Worm (Caenorhabditis elegans): ENCODE data around the gene R148.8.

Gene R148.8

DNA sequence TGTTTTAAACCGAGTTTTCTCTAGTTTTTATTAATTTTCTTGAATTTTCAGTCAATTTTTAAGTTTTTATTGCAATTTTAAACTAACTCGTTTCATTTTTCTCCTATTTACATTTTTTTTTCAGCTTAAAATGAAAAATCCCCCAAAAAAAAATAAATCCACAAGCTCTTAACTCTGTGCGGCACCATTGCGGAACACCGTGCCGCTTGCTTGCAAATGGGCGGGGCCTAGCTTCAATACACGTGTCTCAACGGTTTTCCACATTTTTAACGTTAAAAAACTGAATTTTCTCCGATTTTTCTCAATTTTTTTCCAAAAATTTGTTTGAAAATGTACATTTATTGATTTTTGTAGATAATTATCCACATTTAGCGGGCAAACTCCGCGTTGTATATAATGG is 16.3 kb upstream of the R148.8 start, which contains the start of gene R148.3:
Gene R148.3 (plus strand): TSS at position 347 of the 400 bp plus-strand sequence.
- TF ChIP-seq nhr-47 (tag; optimal IDR thresholded peaks at IDR 0.05) (peak; percentile 59), snpc-4 (tag; optimal IDR thresholded peaks at IDR 0.05) (peak; percentile 10), elt-2 (tag; optimal IDR thresholded peaks at IDR 0.05) (no peak), tbx-2 (tag; optimal IDR thresholded peaks at IDR 0.05) (peak; percentile 48), xbp-1 (tag; optimal IDR thresholded peaks at IDR 0.05) (peak; percentile 90), ztf-4 (tag; optimal IDR thresholded peaks at IDR 0.05) (no peak), nhr-90 (tag; optimal IDR thresholded peaks at IDR 0.05; ENCODE audit: poor library complexity) (peak; percentile 49), fkh-8 (tag; optimal IDR thresholded peaks at IDR 0.05) (no peak), dpl-1 (GFP tag; optimal IDR thresholded peaks at IDR 0.05) (peak; percentile 3 to 61 (median 40)), unc-86 (tag; optimal IDR thresholded peaks at IDR 0.05) (peak; percentile 19), rnt-1 (tag; optimal IDR thresholded peaks at IDR 0.05) (peak; percentile 74), ceh-82 (tag; optimal IDR thresholded peaks at IDR 0.05) (peak; percentile 33 to 45 (median 34)), nhr-19 (GFP tag; conservative IDR thresholded peaks at IDR 0.05) (peak; percentile 37), blmp-1 (tag; optimal IDR thresholded peaks at IDR 0.05) (peak; percentile 42), mef-2 (tag; optimal IDR thresholded peaks at IDR 0.05) (no peak), C04F5.9 (tag; optimal IDR thresholded peaks at IDR 0.05) (no peak), mep-1 (tag; optimal IDR thresholded peaks at IDR 0.05) (peak; percentile 68), dsc-1 (tag; optimal IDR thresholded peaks at IDR 0.05) (peak; percentile 43), ets-5 (GFP tag; IDR thresholded peaks at IDR 0.05) (no peak), nhr-71 (tag; optimal IDR thresholded peaks at IDR 0.05) (peak; percentile 70), sup-37 (GFP tag; optimal IDR thresholded peaks at IDR 0.05) (no peak), snu-23 (GFP tag; optimal IDR thresholded peaks at IDR 0.05) (peak; percentile 67), zip-4 (GFP tag; optimal IDR thresholded peaks at IDR 0.05) (no peak), isw-1 (GFP tag; IDR thresholded peaks at IDR 0.05) (no peak), lin-15B (tag; optimal IDR thresholded peaks at IDR 0.05) (peak; percentile 30), F16B12.6 (tag; optimal IDR thresholded peaks at IDR 0.05) (peak; percentile 11), elt-3 (tag; optimal IDR thresholded peaks at IDR 0.05) (no peak), nhr-85 (tag) (peak; percentile 80), lin-39 (tag; optimal IDR thresholded peaks at IDR 0.05) (peak; percentile 6), ztf-11 (tag; optimal IDR thresholded peaks at IDR 0.05) (peak in 1 of 2 experiments; percentile 31), lin-35 (GFP tag; optimal IDR thresholded peaks at IDR 0.05) (peak; percentile 6 to 59), ama-1 (optimal IDR thresholded peaks at IDR 0.05) (no peak), C16A3.4 (tag; optimal IDR thresholded peaks at IDR 0.05) (peak; percentile 3), nhr-20 (tag; optimal IDR thresholded peaks at IDR 0.05) (peak; percentile 35), mdl-1 (tag; optimal IDR thresholded peaks at IDR 0.05) (peak in 1 of 2 experiments; percentile 61), lsy-2 (tag; optimal IDR thresholded peaks at IDR 0.05) (peak; percentile 49 to 69), unc-130 (tag; optimal IDR thresholded peaks at IDR 0.05) (peak; percentile 53), skn-1 (tag; optimal IDR thresholded peaks at IDR 0.05) (peak; percentile 36), lin-13 (GFP tag; optimal IDR thresholded peaks at IDR 0.05) (peak; percentile 26), efl-1 (optimal IDR thresholded peaks at IDR 0.05) (peak; percentile 36 to 50), efl-1 (GFP tag; optimal IDR thresholded peaks at IDR 0.05 in 1 of 2) (peak; percentile 41 to 94), nhr-77 (tag; optimal IDR thresholded peaks at IDR 0.05) (no peak), sptf-1 (tag; optimal IDR thresholded peaks at IDR 0.05) (no peak), swsn-7 (tag; optimal IDR thresholded peaks at IDR 0.05) (peak; percentile 63)

DNA sequence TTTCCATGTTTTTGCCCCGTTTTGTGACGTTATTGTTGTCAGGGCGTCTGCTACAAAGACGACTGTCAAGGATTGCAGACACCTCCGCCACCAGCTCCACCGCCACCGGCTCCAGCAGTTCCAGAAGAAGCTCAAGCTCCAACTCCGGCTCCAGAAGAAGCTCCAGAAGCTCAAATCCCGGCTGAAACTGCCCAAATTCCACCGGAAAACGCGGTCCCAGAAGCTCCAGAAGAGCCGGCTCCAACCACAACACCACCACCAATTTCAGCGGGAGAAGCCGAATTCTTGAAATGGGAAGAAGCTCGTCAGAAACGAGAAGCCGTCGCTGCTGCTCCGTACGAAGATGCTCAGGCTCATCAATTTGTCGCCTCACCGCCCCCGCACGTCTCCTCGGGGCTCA is 14.5 kb upstream of the R148.8 start:
- TF ChIP-seq mep-1 (tag; optimal IDR thresholded peaks at IDR 0.05) (no peak), pax-3 (tag; optimal IDR thresholded peaks at IDR 0.05) (no peak), nhr-77 (tag; optimal IDR thresholded peaks at IDR 0.05) (no peak), tlp-1 (tag; optimal IDR thresholded peaks at IDR 0.05) (no peak), mdl-1 (tag; optimal IDR thresholded peaks at IDR 0.05) (no peak), jun-1 (tag; optimal IDR thresholded peaks at IDR 0.05) (no peak), nhr-28 (tag; optimal IDR thresholded peaks at IDR 0.05) (no peak), mab-9 (GFP tag; IDR thresholded peaks at IDR 0.05) (no peak), mef-2 (tag; optimal IDR thresholded peaks at IDR 0.05) (no peak), ceh-63 (GFP tag; optimal IDR thresholded peaks at IDR 0.05) (no peak), dpl-1 (GFP tag; optimal IDR thresholded peaks at IDR 0.05) (no peak), ama-1 (optimal IDR thresholded peaks at IDR 0.05) (no peak), rnt-1 (tag; optimal IDR thresholded peaks at IDR 0.05) (no peak), aly-2 (tag; optimal IDR thresholded peaks at IDR 0.05) (no peak), blmp-1 (tag; optimal IDR thresholded peaks at IDR 0.05) (no peak), tbx-2 (tag; optimal IDR thresholded peaks at IDR 0.05) (no peak)

All from whole organism, L1 larva.